Fruit fly (Drosophila melanogaster): ENCODE data around the gene CG43725.

CG43725 gene

DNA sequence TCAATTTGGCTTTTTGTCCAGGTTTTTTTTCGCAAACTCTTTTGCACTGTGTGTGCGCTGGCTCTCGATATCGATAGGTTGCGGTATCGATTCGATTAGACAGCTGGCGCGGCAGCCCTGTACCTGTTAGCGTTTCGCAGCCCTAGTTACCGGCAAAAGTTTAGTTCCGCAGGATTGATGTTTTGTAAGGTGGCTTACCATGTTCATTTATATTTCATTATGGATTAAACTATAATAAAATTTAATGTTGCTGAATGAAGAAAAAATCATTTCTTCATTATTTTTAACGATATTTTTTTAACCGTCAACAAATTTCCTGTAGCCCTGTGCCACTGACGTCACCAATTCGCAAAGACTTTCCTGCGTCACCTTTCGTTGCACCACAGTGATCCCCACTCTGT is 31.2 kb downstream of the CG43725 start, which contains the start of gene Reps (continued):
- TF ChIP-seq scrt (GFP tag; optimal IDR thresholded peaks at IDR 0.05) (peak; percentile 95), CG7556 (GFP tag; optimal IDR thresholded peaks at IDR 0.05) (peak; percentile 97), CG2889 (GFP tag; IDR thresholded peaks at IDR 0.05) (peak; percentile 98), CG12744 (GFP tag; optimal IDR thresholded peaks at IDR 0.05) (peak; percentile 97), CG4854 (GFP tag; optimal IDR thresholded peaks at IDR 0.05) (peak; percentile 97), Med (GFP tag) (peak; percentile 100), Lhr (GFP tag; optimal IDR thresholded peaks at IDR 0.05) (peak; percentile 96), ftz-f1 (GFP tag; optimal IDR thresholded peaks at IDR 0.05) (peak; percentile 84), CG17385 (GFP tag; optimal IDR thresholded peaks at IDR 0.05) (peak; percentile 95), Vsx1 (GFP tag; optimal IDR thresholded peaks at IDR 0.05) (no peak), D (optimal IDR thresholded peaks at IDR 0.05) (no peak), D (GFP tag; optimal IDR thresholded peaks at IDR 0.05) (peak; percentile 99), CG1602 (GFP tag; optimal IDR thresholded peaks at IDR 0.05) (peak; percentile 99), pzg (GFP tag; optimal IDR thresholded peaks at IDR 0.05) (peak; percentile 89), CG2120 (GFP tag; optimal IDR thresholded peaks at IDR 0.05) (peak; percentile 99), Adf1 (GFP tag; IDR thresholded peaks at IDR 0.05) (peak; percentile 86), CG7928 (GFP tag; optimal IDR thresholded peaks at IDR 0.05) (peak; percentile 100), CG10209 (GFP tag; optimal IDR thresholded peaks at IDR 0.05) (peak; percentile 99), maf-S (GFP tag; optimal IDR thresholded peaks at IDR 0.05) (peak; percentile 97), NfI (GFP tag; optimal IDR thresholded peaks at IDR 0.05) (peak; percentile 98), rib (GFP tag; IDR thresholded peaks at IDR 0.05) (peak; percentile 97), CTCF (GFP tag; optimal IDR thresholded peaks at IDR 0.05) (peak; percentile 71), CG1233 (GFP tag; optimal IDR thresholded peaks at IDR 0.05) (peak; percentile 98), yki (optimal IDR thresholded peaks at IDR 0.05) (no peak), CG1647 (GFP tag; optimal IDR thresholded peaks at IDR 0.05) (peak; percentile 98), CG16779 (GFP tag; IDR thresholded peaks at IDR 0.05) (peak; percentile 95), CG34422 (GFP tag; IDR thresholded peaks at IDR 0.05) (peak; percentile 100), wor (GFP tag; IDR thresholded peaks at IDR 0.05) (peak; percentile 98), zen2 (GFP tag; IDR thresholded peaks at IDR 0.05; ENCODE audit: partially characterized antibody) (peak; percentile 15; the same call in 1 of the 3 replicates), Max (GFP tag; optimal IDR thresholded peaks at IDR 0.05) (peak; percentile 99), CG34376 (GFP tag; optimal IDR thresholded peaks at IDR 0.05) (peak; percentile 98), Optix (GFP tag; IDR thresholded peaks at IDR 0.05) (peak; percentile 99), crol (GFP tag; IDR thresholded peaks at IDR 0.05) (peak; percentile 82), toy (GFP tag; IDR thresholded peaks at IDR 0.05) (peak; percentile 97), CG17361 (GFP tag; IDR thresholded peaks at IDR 0.05) (peak; percentile 99), cg (GFP tag; optimal IDR thresholded peaks at IDR 0.05) (no peak), Doc2 (GFP tag; IDR thresholded peaks at IDR 0.05) (peak; percentile 96), otp (GFP tag; IDR thresholded peaks at IDR 0.05) (peak; percentile 98), gro (GFP tag; optimal IDR thresholded peaks at IDR 0.05) (peak; percentile 97), CG4328 (GFP tag; optimal IDR thresholded peaks at IDR 0.05) (peak; percentile 95), CG10959 (GFP tag; IDR thresholded peaks at IDR 0.05) (peak; percentile 99), Hmx (GFP tag; optimal IDR thresholded peaks at IDR 0.05) (peak; percentile 96), bbx (GFP tag; IDR thresholded peaks at IDR 0.05; ENCODE audit: partially characterized antibody) (peak; percentile 63), Atf6 (GFP tag; IDR thresholded peaks at IDR 0.05) (peak; percentile 98), ab (GFP tag; optimal IDR thresholded peaks at IDR 0.05) (peak; percentile 95), cad (GFP tag; optimal IDR thresholded peaks at IDR 0.05) (no peak), phol (tag; optimal IDR thresholded peaks at IDR 0.05) (peak; percentile 99), pfk (GFP tag; optimal IDR thresholded peaks at IDR 0.05) (peak; percentile 70), CG10979 (tag; optimal IDR thresholded peaks at IDR 0.05) (peak; percentile 99), ssp (GFP tag; IDR thresholded peaks at IDR 0.05) (peak; percentile 94), Myb (GFP tag; optimal IDR thresholded peaks at IDR 0.05) (peak; percentile 88), CG5953 (GFP tag; IDR thresholded peaks at IDR 0.05) (peak; percentile 97), cwo (GFP tag; optimal IDR thresholded peaks at IDR 0.05) (peak; percentile 95)
